Fruit fly (Drosophila melanogaster): ENCODE measurements around the gene CG7920.
A peak's percentile ranks its signal among the peaks of the same experiment; 100 is the strongest.

The CG7920 gene

dm6 chr3R:30061154-30061482 lies 46.0 kb upstream of the CG7920 start (continued):
- TF ChIP-seq CG10543 (GFP tag; optimal IDR thresholded peaks at IDR 0.05) (peak; percentile 59), nmo (GFP tag; optimal IDR thresholded peaks at IDR 0.05) (peak; percentile 94), zen2 (GFP tag; IDR thresholded peaks at IDR 0.05; ENCODE audit: partially characterized antibody) (no peak), pho (GFP tag; optimal IDR thresholded peaks at IDR 0.05) (peak; percentile 46), CG3838 (GFP tag; optimal IDR thresholded peaks at IDR 0.05) (no peak), sob (GFP tag; IDR thresholded peaks at IDR 0.05) (peak; percentile 88), Tbp (GFP tag; optimal IDR thresholded peaks at IDR 0.05) (no peak), zen (tag; optimal IDR thresholded peaks at IDR 0.05) (peak; percentile 79), CG18619 (GFP tag; optimal IDR thresholded peaks at IDR 0.05) (peak; percentile 27), CG6689 (GFP tag; IDR thresholded peaks at IDR 0.05) (peak; percentile 90), tll (GFP tag; optimal IDR thresholded peaks at IDR 0.05) (no peak), Gug (GFP tag; IDR thresholded peaks at IDR 0.05) (peak; percentile 83), CG31388 (GFP tag; optimal IDR thresholded peaks at IDR 0.05) (peak; percentile 59), CG8388 (GFP tag; optimal IDR thresholded peaks at IDR 0.05) (peak; percentile 91), CG12942 (GFP tag; optimal IDR thresholded peaks at IDR 0.05) (peak; percentile 44), pum (GFP tag; optimal IDR thresholded peaks at IDR 0.05) (peak; percentile 89), CG4820 (GFP tag; optimal IDR thresholded peaks at IDR 0.05) (peak; percentile 90), Meics (GFP tag; optimal IDR thresholded peaks at IDR 0.05) (peak; percentile 82), CG2889 (GFP tag; IDR thresholded peaks at IDR 0.05) (peak; percentile 79; the same call in 2 of the 3 replicates), Dek (tag; optimal IDR thresholded peaks at IDR 0.05) (peak; percentile 80), nau (GFP tag; optimal IDR thresholded peaks at IDR 0.05) (peak; percentile 91), CG2712 (tag; optimal IDR thresholded peaks at IDR 0.05) (peak; percentile 87), Drgx (GFP tag; IDR thresholded peaks at IDR 0.05) (peak; percentile 91), crc (GFP tag; optimal IDR thresholded peaks at IDR 0.05) (peak; percentile 82), CG12219 (GFP tag; optimal IDR thresholded peaks at IDR 0.05) (peak; percentile 64), ara (GFP tag; IDR thresholded peaks at IDR 0.05) (peak; percentile 90), cato (GFP tag; optimal IDR thresholded peaks at IDR 0.05; ENCODE audit: borderline replicate concordance) (peak; percentile 5), CHES-1-like (GFP tag; optimal IDR thresholded peaks at IDR 0.05) (peak; percentile 43), ro (GFP tag; IDR thresholded peaks at IDR 0.05) (peak; percentile 38; the same call in 1 of the 2 replicates), CG9437 (GFP tag; optimal IDR thresholded peaks at IDR 0.05) (peak; percentile 46), BEAF-32 (GFP tag; optimal IDR thresholded peaks at IDR 0.05) (no peak), CG6854 (GFP tag; optimal IDR thresholded peaks at IDR 0.05) (peak; percentile 86), CG7987 (GFP tag; optimal IDR thresholded peaks at IDR 0.05) (peak; percentile 80), Dp (GFP tag; optimal IDR thresholded peaks at IDR 0.05) (no peak), Hr78 (GFP tag; optimal IDR thresholded peaks at IDR 0.05) (peak in 1 of 2 experiments; percentile 76), wek (GFP tag; optimal IDR thresholded peaks at IDR 0.05) (peak; percentile 61), CG34422 (GFP tag; IDR thresholded peaks at IDR 0.05) (peak; percentile 95), fd64A (GFP tag; optimal IDR thresholded peaks at IDR 0.05) (peak; percentile 84), Lim3 (GFP tag; IDR thresholded peaks at IDR 0.05) (peak; percentile 74), sens-2 (GFP tag; IDR thresholded peaks at IDR 0.05) (peak; percentile 89), CG18599 (GFP tag; optimal IDR thresholded peaks at IDR 0.05) (peak; percentile 89), ind (GFP tag; optimal IDR thresholded peaks at IDR 0.05) (peak; percentile 93), CG2202 (tag; optimal IDR thresholded peaks at IDR 0.05) (peak; percentile 26), Adf1 (GFP tag; IDR thresholded peaks at IDR 0.05) (peak; percentile 40; the same call in 1 of the 2 replicates), bcd (GFP tag; optimal IDR thresholded peaks at IDR 0.05) (peak; percentile 86), CG11398 (GFP tag; optimal IDR thresholded peaks at IDR 0.05) (peak; percentile 74), Pdp1 (GFP tag; optimal IDR thresholded peaks at IDR 0.05) (peak; percentile 87 to 89), gsb (GFP tag; IDR thresholded peaks at IDR 0.05) (peak; percentile 67), HLHmδ (GFP tag; optimal IDR thresholded peaks at IDR 0.05) (no peak), CG15269 (tag; optimal IDR thresholded peaks at IDR 0.05) (peak; percentile 78)
